Fruit fly (Drosophila melanogaster) whole organism, embryonic: ENCODE data around the gene CG46270.
A peak's percentile ranks its signal among the peaks of the same experiment; 100 is the strongest.

Source experiments
- Abd-B ChIP-seq: fragments of 200-800 bp; sonication (Bioruptor generic); optimal IDR thresholded peaks from 2 replicates; lab custom pipeline; 2018; ENCODE audit warnings: missing biosample characterization, mild to moderate bottlenecking, missing genetic modification characterization, moderate library complexity
- CG10979 ChIP-seq: fragments of 200-800 bp; sonication (Bioruptor generic); optimal IDR thresholded peaks from 2 replicates; lab custom pipeline; 2018; ENCODE audit warnings: missing biosample characterization, mild to moderate bottlenecking, missing genetic modification characterization, moderate library complexity
- CG11560 ChIP-seq: fragments of 200-800 bp; sonication (Bioruptor generic); IDR thresholded peaks from 3 replicates; pipeline ENCODE4 v1.3.6; 2022; ENCODE audit warnings: missing biosample characterization, missing genetic modification characterization
- CG11723 ChIP-seq: fragments of 200-800 bp; sonication (Bioruptor generic); optimal IDR thresholded peaks from 2 replicates; lab custom pipeline; 2017; ENCODE audit warnings: missing biosample characterization, mild to moderate bottlenecking, missing genetic modification characterization
- CG14050 ChIP-seq: fragments of 200-800 bp; sonication (Bioruptor generic); IDR thresholded peaks from 3 replicates; pipeline ENCODE4 v1.3.6; 2022; ENCODE audit warnings: missing biosample characterization, missing genetic modification characterization
- CG17328 ChIP-seq: fragments of 200-800 bp; sonication (Bioruptor generic); IDR thresholded peaks from 2 replicates; pipeline ENCODE4 v1.3.6; 2022; ENCODE audit warnings: missing biosample characterization, missing genetic modification characterization
- CG17385 ChIP-seq: fragments of 200-800 bp; sonication (Bioruptor generic); optimal IDR thresholded peaks from 3 replicates; lab custom pipeline; 2018; ENCODE audit warnings: missing biosample characterization, mild to moderate bottlenecking, missing genetic modification characterization
- CG2889 ChIP-seq: fragments of 200-800 bp; sonication (Bioruptor generic); IDR thresholded peaks from 3 replicates; pipeline ENCODE4 v1.3.6; 2022; ENCODE audit warnings: missing biosample characterization, missing genetic modification characterization
- CG3163 ChIP-seq: fragments of 200-800 bp; sonication (Bioruptor generic); optimal IDR thresholded peaks from 3 replicates; lab custom pipeline; 2016; ENCODE audit warnings: missing biosample characterization, missing genetic modification characterization
- CG3726 ChIP-seq: fragments of 200-800 bp; sonication (Bioruptor generic); IDR thresholded peaks from 3 replicates; pipeline ENCODE4, ENCODE4 v1.3.6; 2022; ENCODE audit warnings: missing biosample characterization, missing genetic modification characterization
- CG8281 ChIP-seq: fragments of 200-800 bp; sonication (Bioruptor generic); optimal IDR thresholded peaks from 2 replicates; lab custom pipeline; 2018; ENCODE audit warnings: missing biosample characterization, mild to moderate bottlenecking, missing genetic modification characterization, moderate library complexity
- CG8765 ChIP-seq: fragments of 200-800 bp; sonication (Bioruptor generic); IDR thresholded peaks from 2 replicates; pipeline ENCODE4 v1.3.6; 2022; ENCODE audit warnings: missing biosample characterization, missing genetic modification characterization
- CG9727 ChIP-seq: fragments of 200-800 bp; sonication (Bioruptor generic); optimal IDR thresholded peaks from 3 replicates; lab custom pipeline; 2017; ENCODE audit warnings: missing biosample characterization, mild to moderate bottlenecking, missing genetic modification characterization
- Dbx ChIP-seq: fragments of 200-800 bp; sonication (Bioruptor generic); IDR thresholded peaks from 3 replicates; pipeline ENCODE4 v1.3.6; 2022; ENCODE audit warnings: missing biosample characterization, missing genetic modification characterization
- Ets65A ChIP-seq: fragments of 200-800 bp; sonication (Bioruptor generic); peaks from one replicate; lab custom pipeline; 2016; ENCODE audit warnings: missing biosample characterization, missing genetic modification characterization
- Hey ChIP-seq: fragments of 200-800 bp; sonication (Bioruptor generic); optimal IDR thresholded peaks from 3 replicates; lab custom pipeline; 2018; ENCODE audit warnings: missing biosample characterization, mild to moderate bottlenecking, missing genetic modification characterization
- Lhr ChIP-seq: fragments of 200-800 bp; sonication (Bioruptor generic); optimal IDR thresholded peaks from 3 replicates; lab custom pipeline; 2017; ENCODE audit warnings: mild to moderate bottlenecking, missing biosample characterization, missing genetic modification reagents, missing genetic modification characterization
- NC2α ChIP-seq: fragments of 200-800 bp; sonication (Bioruptor generic); optimal IDR thresholded peaks from 2 replicates; lab custom pipeline; 2016; ENCODE audit warnings: missing biosample characterization, missing genetic modification characterization
- Nf-YC ChIP-seq: fragments of 200-800 bp; optimal IDR thresholded peaks from 3 replicates; lab custom pipeline; 2019; ENCODE audit warnings: missing biosample characterization, mild to moderate bottlenecking, missing genetic modification characterization, moderate library complexity
- Rfx ChIP-seq: fragments of 200-800 bp; sonication (Bioruptor generic); IDR thresholded peaks from 2 replicates; pipeline ENCODE4 v1.3.6; 2022; ENCODE audit warnings: missing biosample characterization, missing genetic modification characterization
- Xbp1 ChIP-seq: fragments of 200-800 bp; sonication (Bioruptor generic); optimal IDR thresholded peaks from 3 replicates; lab custom pipeline; 2016; ENCODE audit warnings: missing biosample characterization, mild to moderate bottlenecking, missing genetic modification characterization
- abd-A ChIP-seq: fragments of 200-800 bp; sonication (Bioruptor generic); optimal IDR thresholded peaks from 3 replicates; lab custom pipeline; 2019; ENCODE audit warnings: missing biosample characterization, mild to moderate bottlenecking, missing genetic modification characterization, moderate library complexity
- cad ChIP-seq: fragments of >200 bp; optimal IDR thresholded peaks from 2 replicates; lab custom pipeline; 2017; ENCODE audit warnings: missing biosample characterization, missing genetic modification characterization
- cas ChIP-seq: fragments of 200-800 bp; sonication (Bioruptor generic); IDR thresholded peaks from 2 replicates; pipeline ENCODE4 v1.3.6; 2022; ENCODE audit warnings: missing biosample characterization, missing genetic modification characterization
- cg ChIP-seq: fragments of 200-800 bp; sonication (Bioruptor generic); optimal IDR thresholded peaks from 3 replicates; lab custom pipeline; 2019; ENCODE audit warnings: missing biosample characterization, mild to moderate bottlenecking, missing genetic modification characterization, moderate library complexity
- cwo ChIP-seq: fragments of 200-800 bp; sonication (Bioruptor generic); optimal IDR thresholded peaks from 3 replicates; lab custom pipeline; 2017; ENCODE audit warnings: missing biosample characterization, missing genetic modification characterization, mild to moderate bottlenecking, moderate library complexity, missing genetic modification reagents
- dysf ChIP-seq: fragments of 200-800 bp; sonication (Bioruptor generic); IDR thresholded peaks from 3 replicates; pipeline ENCODE4 v1.3.6; 2022; ENCODE audit warnings: missing biosample characterization, missing genetic modification characterization
- kah ChIP-seq: fragments of 200-800 bp; sonication (Bioruptor generic); optimal IDR thresholded peaks from 2 replicates; lab custom pipeline; 2018; ENCODE audit warnings: missing biosample characterization, mild to moderate bottlenecking, missing genetic modification characterization
- nerfin-1 ChIP-seq: fragments of 200-800 bp; sonication (Bioruptor generic); optimal IDR thresholded peaks from 3 replicates; lab custom pipeline; 2019; ENCODE audit warnings: missing biosample characterization, mild to moderate bottlenecking, missing genetic modification characterization, moderate library complexity
- nom ChIP-seq: fragments of 200-800 bp; sonication (Bioruptor generic); optimal IDR thresholded peaks from 2 replicates; lab custom pipeline; 2017; ENCODE audit warnings: missing biosample characterization, missing genetic modification characterization, mild to moderate bottlenecking, moderate library complexity, missing genetic modification reagents
- onecut ChIP-seq: fragments of 200-800 bp; sonication (Bioruptor generic); IDR thresholded peaks from 2 replicates; pipeline ENCODE4 v1.3.6; 2022; ENCODE audit warnings: missing biosample characterization, missing genetic modification characterization
- pan ChIP-seq, 4 experiments: fragments of >200 bp in 3 of 4; fragments of 200-800 bp in 1 of 4; sonication (Bioruptor generic) in 1 of 4; optimal IDR thresholded peaks in 3 of 4; IDR thresholded peaks in 1 of 4; 2 replicates each; pipeline versions ENCODE4 v1.3.6 to Lab custom; 2017 to 2022; ENCODE audit warnings: missing biosample characterization in 2 of 4, missing genetic modification characterization in 2 of 4, mixed read lengths in 1 of 4
- peb ChIP-seq: fragments of 200-800 bp; sonication (Bioruptor generic); IDR thresholded peaks from 2 replicates; pipeline ENCODE4 v1.3.6; 2022; ENCODE audit warnings: missing biosample characterization, missing genetic modification characterization
- scrt ChIP-seq: fragments of 200-800 bp; sonication (Bioruptor generic); optimal IDR thresholded peaks from 2 replicates; lab custom pipeline; 2018; ENCODE audit warnings: missing biosample characterization, mild to moderate bottlenecking, missing genetic modification characterization, moderate library complexity
- slou ChIP-seq: fragments of 200-800 bp; sonication (Bioruptor generic); optimal IDR thresholded peaks from 3 replicates; lab custom pipeline; 2016; ENCODE audit warnings: missing biosample characterization, missing genetic modification characterization
- tll ChIP-seq, 2 experiments: fragments of 200-800 bp in 1 of 2; fragments of >200 bp in 1 of 2; sonication (Bioruptor generic) in 1 of 2; optimal IDR thresholded peaks; 2 replicates each; lab custom pipeline; 2017 to 2019; ENCODE audit warnings: missing biosample characterization in 2 of 2, missing genetic modification characterization in 2 of 2, mild to moderate bottlenecking in 1 of 2, moderate library complexity in 1 of 2
- wek ChIP-seq: fragments of 200-800 bp; sonication (Bioruptor generic); optimal IDR thresholded peaks from 3 replicates; lab custom pipeline; 2018; ENCODE audit warnings: missing biosample characterization, mild to moderate bottlenecking, missing genetic modification characterization, moderate library complexity

Gene CG46270

dm6 chr3R:10433408-10433980, 5.3 kb upstream of the CG46270 start:
- TF ChIP-seq CG11723 (GFP tag; lab: Kevin White, UChicago) (no peak), nerfin-1 (tag; lab: Kevin White, UChicago) (no peak), cad (peak; percentile 67), Hey (tag; lab: Kevin White, UChicago) (peak; percentile 95), tll (GFP tag; optimal IDR thresholded peaks at IDR 0.05; lab: Kevin White, UChicago) (peak in 1 of 2 experiments; percentile 33), onecut (GFP tag; lab: Robert Waterston, UW) (peak; percentile 58; the same call in 1 of the 2 replicates), Abd-B (peak; percentile 56), abd-A (tag; lab: Kevin White, UChicago) (peak; percentile 95), CG17385 (no peak), cwo (GFP tag; lab: Kevin White, UChicago) (peak; percentile 70), cas (GFP tag; lab: Robert Waterston, UW) (no peak), CG8281 (no peak), kah (GFP tag; lab: Kevin White, UChicago) (peak; percentile 60), scrt (GFP tag; lab: Kevin White, UChicago) (peak; percentile 90), cg (GFP tag; lab: Kevin White, UChicago) (peak; percentile 49), Xbp1 (GFP tag; lab: Kevin White, UChicago) (peak; percentile 13)

DNA sequence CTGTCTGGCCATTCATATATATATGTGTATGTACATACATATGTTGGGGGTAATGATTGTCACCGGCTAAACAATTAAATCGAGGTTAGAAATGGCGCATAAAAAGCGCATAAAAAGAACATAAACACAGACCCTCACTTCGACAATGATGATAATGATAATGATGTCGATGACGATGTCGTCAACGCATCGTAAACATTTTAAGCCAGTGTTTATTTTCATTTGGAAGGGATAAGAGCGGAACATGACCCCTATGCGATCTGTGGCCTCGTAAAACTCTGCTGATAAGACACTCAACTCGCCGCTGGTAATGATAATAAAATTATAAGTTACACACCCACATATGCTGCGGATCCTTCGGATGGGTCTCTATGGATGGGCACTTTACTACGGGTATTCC, 2.9 kb upstream of the CG46270 start:
- TF ChIP-seq Ets65A (GFP tag; lab: Kevin White, UChicago) (peak; percentile 81), NC2α (GFP tag; lab: Kevin White, UChicago) (no peak), CG14050 (GFP tag; lab: Robert Waterston, UW) (no peak), CG3726 (GFP tag; lab: Robert Waterston, UW) (no peak), CG10979 (no peak), abd-A (tag; lab: Kevin White, UChicago) (peak; percentile 55), peb (no peak), CG2889 (GFP tag; lab: Robert Waterston, UW) (no peak), Rfx (no peak), wek (no peak), Dbx (no peak), nom (GFP tag; lab: Kevin White, UChicago) (no peak), Abd-B (peak; percentile 53), dysf (GFP tag; lab: Robert Waterston, UW) (no peak), CG8765 (GFP tag; lab: Robert Waterston, UW) (no peak), CG3163 (no peak)

DNA sequence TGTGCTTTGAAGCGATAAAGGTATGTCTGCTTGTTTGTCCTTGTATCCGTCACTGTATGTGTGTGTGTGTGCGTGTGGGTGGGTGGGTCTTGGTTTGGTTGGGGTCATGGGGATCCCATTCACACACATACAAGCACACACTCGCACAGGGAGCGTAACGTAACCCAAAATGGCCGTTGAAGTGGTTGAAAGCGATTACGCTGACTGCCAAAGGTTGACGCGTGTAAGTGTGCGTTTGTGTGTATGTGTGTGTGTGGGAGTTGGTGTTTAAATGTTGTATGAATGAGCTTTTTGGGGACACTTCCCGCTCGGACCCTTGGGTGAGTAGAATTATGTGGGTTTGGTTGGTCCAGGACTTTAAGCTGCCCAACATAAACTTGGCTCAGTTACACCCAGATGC, 7.1 kb downstream of the CG46270 start:
- no peak for TF ChIP-seq pan (optimal IDR thresholded peaks at IDR 0.05; lab: Kevin White, UChicago)
- no peak for TF ChIP-seq pan (GFP tag; optimal IDR thresholded peaks at IDR 0.05 in 1 of 2, IDR thresholded peaks at IDR 0.05 in 1 of 2)
- no peak for TF ChIP-seq CG9727 (GFP tag; lab: Kevin White, UChicago)
- peak; percentile 63 for TF ChIP-seq abd-A (tag; lab: Kevin White, UChicago)
- no peak for TF ChIP-seq slou
- TF ChIP-seq Lhr (GFP tag; lab: Kevin White, UChicago), result no peak
- TF ChIP-seq Nf-YC (tag; lab: Kevin White, UChicago), result peak; percentile 32
- peak; percentile 14 for TF ChIP-seq cg (GFP tag; lab: Kevin White, UChicago)
- TF ChIP-seq CG11560 (tag; lab: Robert Waterston, UW), result no peak
- no peak for TF ChIP-seq CG17328 (GFP tag; lab: Robert Waterston, UW)
